Fruit fly (Drosophila melanogaster) whole organism, adult: ENCODE data around the gene CG33928.

ENCODE experiments used
- CG11617 ChIP-seq: fragments of 200-800 bp; sonication (Bioruptor generic); optimal IDR thresholded peaks from 2 replicates; lab custom pipeline; 2017; ENCODE audit warnings: mild to moderate bottlenecking, missing biosample characterization, missing genetic modification reagents, missing genetic modification characterization
- CG7045 ChIP-seq: fragments of 200-800 bp; sonication (Bioruptor generic); optimal IDR thresholded peaks from 2 replicates; lab custom pipeline; 2017; ENCODE audit warnings: missing biosample characterization, mild to moderate bottlenecking, missing genetic modification characterization
- Clk ChIP-seq: fragments of 200-800 bp; sonication (Bioruptor generic); optimal IDR thresholded peaks from 2 replicates; lab custom pipeline; 2017; ENCODE audit warnings: missing biosample characterization, missing genetic modification characterization
- cnc ChIP-seq, 2 experiments: fragments of >200 bp; optimal IDR thresholded peaks; 2 replicates each; lab custom pipeline; 2017
- ovo ChIP-seq: fragments of 200-800 bp; sonication (Bioruptor generic); optimal IDR thresholded peaks from 2 replicates; lab custom pipeline; 2016; ENCODE audit warnings: missing biosample characterization, missing genetic modification characterization
- toe ChIP-seq: fragments of 200-800 bp; sonication (Bioruptor generic); optimal IDR thresholded peaks from 2 replicates; lab custom pipeline; 2016; ENCODE audit warnings: missing biosample characterization, missing genetic modification characterization

dm6 chr2L:17389104-17389503 lies 47.3 kb downstream of the CG33928 start:
- TF ChIP-seq CG11617 (GFP tag; lab: Kevin White, UChicago) (no peak), ovo (GFP tag; lab: Kevin White, UChicago) (no peak), cnc (optimal IDR thresholded peaks at IDR 0.05; lab: Kevin White, UChicago) (no peak), Clk (no peak), CG7045 (peak; percentile 36), toe (GFP tag; lab: Kevin White, UChicago) (no peak)
